Worm (Caenorhabditis elegans) whole organism, L4 larva: ENCODE results near the gene F59E12.8.

Experiments used
- R02D3.7 ChIP-seq: fragments of 150-350 bp; sonication (generic microtip); optimal IDR thresholded peaks from 3 replicates; lab custom pipeline; 2014; ENCODE audit warnings: missing biosample characterization, missing genetic modification characterization
- ZK337.2 ChIP-seq: fragments of 200-800 bp; sonication (Bioruptor generic); IDR thresholded peaks from 2 replicates; pipeline ENCODE4 v1.3.6; 2022; ENCODE audit warnings: missing genetic modification reagents, missing genetic modification characterization, missing compliant biosample characterization
- aly-2 ChIP-seq: sonication (generic microtip); optimal IDR thresholded peaks from 2 replicates; lab custom pipeline; 2018; ENCODE audit warnings: missing biosample characterization, missing genetic modification characterization
- ama-1 ChIP-seq: fragments of 150-350 bp; optimal IDR thresholded peaks from 2 replicates; lab custom pipeline; 2014; ENCODE audit warnings: inconsistent platforms, mixed read lengths
- daf-19 ChIP-seq: fragments of 200-800 bp; sonication (Bioruptor generic); conservative IDR thresholded peaks from 2 replicates; pipeline ENCODE4 v1.3.6; 2022; ENCODE audit warnings: missing genetic modification characterization, missing compliant biosample characterization
- dmd-8 ChIP-seq: fragments of 200-800 bp; sonication (Bioruptor generic); IDR thresholded peaks from 2 replicates; pipeline ENCODE4 v1.3.6; 2022; ENCODE audit warnings: missing genetic modification characterization, missing compliant biosample characterization
- dpl-1 ChIP-seq: fragments of 150-350 bp; optimal IDR thresholded peaks from 2 replicates; lab custom pipeline; 2014; ENCODE audit warnings: missing biosample characterization, missing genetic modification reagents, missing genetic modification characterization
- lin-13 ChIP-seq: fragments of 150-350 bp; optimal IDR thresholded peaks from 2 replicates; lab custom pipeline; 2014; ENCODE audit warnings: missing biosample characterization, missing genetic modification reagents, missing genetic modification characterization
- mes-2 ChIP-seq: sonication (generic microtip); optimal IDR thresholded peaks from 2 replicates; lab custom pipeline; 2016; ENCODE audit warnings: missing genotype, mild to moderate bottlenecking, missing genetic modification characterization, missing compliant biosample characterization; ENCODE audit not compliant: poor library complexity, severe bottlenecking
- nhr-10 ChIP-seq: fragments of 150-350 bp; optimal IDR thresholded peaks from 2 replicates; lab custom pipeline; 2014; ENCODE audit warnings: missing biosample characterization, missing genetic modification characterization
- nhr-11 ChIP-seq: fragments of 150-350 bp; optimal IDR thresholded peaks from 2 replicates; lab custom pipeline; 2014; ENCODE audit warnings: missing biosample characterization, missing genetic modification characterization
- nhr-48 ChIP-seq: sonication (generic microtip); optimal IDR thresholded peaks from 2 replicates; lab custom pipeline; 2016; ENCODE audit warnings: mild to moderate bottlenecking, missing genetic modification characterization, missing compliant biosample characterization
- sdz-12 ChIP-seq: fragments of 200-800 bp; sonication (Bioruptor generic); optimal IDR thresholded peaks from 2 replicates; lab custom pipeline; 2018; ENCODE audit warnings: mild to moderate bottlenecking, missing genetic modification characterization, missing compliant biosample characterization
- snpc-4 ChIP-seq: fragments of 150-350 bp; optimal IDR thresholded peaks from 2 replicates; lab custom pipeline; 2014; ENCODE audit warnings: missing biosample characterization, missing genetic modification characterization

DNA sequence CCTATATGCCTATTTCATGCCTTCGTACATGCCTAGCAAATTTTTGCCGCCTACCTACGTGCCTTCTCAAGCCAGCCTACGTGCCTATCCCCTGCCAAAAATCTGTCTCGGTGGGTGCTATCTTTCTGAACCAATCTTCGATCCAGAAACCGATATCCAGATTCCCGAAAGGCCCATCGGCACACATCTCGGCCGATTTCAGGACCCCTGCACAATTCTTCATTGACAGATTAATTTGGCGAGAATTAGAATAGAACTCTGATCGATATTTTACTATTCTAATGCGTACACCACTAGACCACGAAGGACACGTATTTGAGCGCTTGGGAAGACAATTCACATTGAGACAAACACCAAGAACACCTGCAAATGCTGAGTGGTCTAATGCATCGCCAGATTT, 30.8 kb upstream of the F59E12.8 start:
- TF ChIP-seq ama-1 (lab: Kevin White, UChicago) (no peak), dmd-8 (GFP tag; lab: Robert Waterston, UW) (no peak), aly-2 (no peak), lin-13 (no peak), daf-19 (GFP tag; lab: Robert Waterston, UW) (no peak), snpc-4 (tag; lab: Kevin White, UChicago) (no peak), ZK337.2 (GFP tag; lab: Robert Waterston, UW) (no peak), dpl-1 (GFP tag; lab: Kevin White, UChicago) (no peak), mes-2 (tag; lab: Kevin White, UChicago) (no peak), nhr-11 (tag; lab: Kevin White, UChicago) (no peak), R02D3.7 (tag; lab: Kevin White, UChicago) (no peak), nhr-10 (tag; lab: Kevin White, UChicago) (no peak), nhr-48 (no peak), sdz-12 (GFP tag; lab: Kevin White, UChicago) (no peak)
